Fruit fly (Drosophila melanogaster) whole organism, embryonic: ENCODE measurements around the gene br.

Experiments
- Atf-2 ChIP-seq: fragments of 200-800 bp; sonication (Bioruptor generic); optimal IDR thresholded peaks from 2 replicates; lab custom pipeline; 2016; ENCODE audit warnings: missing biosample characterization, missing genetic modification characterization
- B-H2 ChIP-seq: fragments of 200-800 bp; sonication (Bioruptor generic); optimal IDR thresholded peaks from 2 replicates; lab custom pipeline; 2018; ENCODE audit warnings: missing biosample characterization, mild to moderate bottlenecking, missing genetic modification characterization
- CG10462 ChIP-seq: fragments of 200-800 bp; sonication (Bioruptor generic); optimal IDR thresholded peaks from 2 replicates; lab custom pipeline; 2016; ENCODE audit warnings: missing biosample characterization, missing genetic modification characterization
- CG10565 ChIP-seq: fragments of 200-800 bp; sonication (Bioruptor generic); optimal IDR thresholded peaks from 3 replicates; lab custom pipeline; 2016; ENCODE audit warnings: missing biosample characterization, mild to moderate bottlenecking, missing genetic modification characterization
- CG10979 ChIP-seq: fragments of 200-800 bp; sonication (Bioruptor generic); optimal IDR thresholded peaks from 2 replicates; lab custom pipeline; 2018; ENCODE audit warnings: missing biosample characterization, mild to moderate bottlenecking, missing genetic modification characterization, moderate library complexity
- CG11560 ChIP-seq: fragments of 200-800 bp; sonication (Bioruptor generic); IDR thresholded peaks from 3 replicates; pipeline ENCODE4 v1.3.6; 2022; ENCODE audit warnings: missing biosample characterization, missing genetic modification characterization
- CG12769 ChIP-seq: fragments of 200-800 bp; sonication (Bioruptor generic); optimal IDR thresholded peaks from 2 replicates; lab custom pipeline; 2019; ENCODE audit warnings: missing biosample characterization, mild to moderate bottlenecking, missing genetic modification characterization, moderate library complexity
- CG13123 ChIP-seq: fragments of 200-800 bp; sonication (Bioruptor generic); optimal IDR thresholded peaks from 2 replicates; lab custom pipeline; 2016; ENCODE audit warnings: missing biosample characterization, missing genetic modification characterization
- CG16779 ChIP-seq: fragments of 200-800 bp; sonication (Bioruptor generic); IDR thresholded peaks from 2 replicates; pipeline ENCODE4 v1.3.6; 2022; ENCODE audit warnings: missing biosample characterization, missing genetic modification characterization
- CG17186 ChIP-seq: fragments of 200-800 bp; sonication (Bioruptor generic); optimal IDR thresholded peaks from 3 replicates; lab custom pipeline; 2017; ENCODE audit warnings: missing biosample characterization, missing genetic modification reagents, missing genetic modification characterization
- CG2116 ChIP-seq: fragments of 200-800 bp; sonication (Bioruptor generic); optimal IDR thresholded peaks from 3 replicates; lab custom pipeline; 2018; ENCODE audit warnings: missing biosample characterization, mild to moderate bottlenecking, missing genetic modification characterization
- CG2678 ChIP-seq: fragments of 200-800 bp; sonication (Bioruptor generic); optimal IDR thresholded peaks from 3 replicates; lab custom pipeline; 2019; ENCODE audit warnings: missing biosample characterization, mild to moderate bottlenecking, missing genetic modification characterization, moderate library complexity
- CG32532 ChIP-seq: fragments of 200-800 bp; sonication (Bioruptor generic); IDR thresholded peaks from 2 replicates; pipeline ENCODE4 v1.3.6; 2022; ENCODE audit warnings: missing biosample characterization, missing genetic modification characterization
- CG32772 ChIP-seq: fragments of 200-800 bp; sonication (Bioruptor generic); IDR thresholded peaks from 2 replicates; pipeline ENCODE4 v1.3.6; 2022; ENCODE audit warnings: missing biosample characterization, missing genetic modification characterization
- CG6683 ChIP-seq: fragments of 200-800 bp; sonication (Bioruptor generic); optimal IDR thresholded peaks from 2 replicates; lab custom pipeline; 2017; ENCODE audit warnings: missing biosample characterization, mild to moderate bottlenecking, missing genetic modification characterization, missing genetic modification reagents
- CG9932 ChIP-seq: fragments of 200-800 bp; sonication (Bioruptor generic); IDR thresholded peaks from 2 replicates; pipeline ENCODE4 v1.3.6; 2022; ENCODE audit warnings: missing biosample characterization, missing genetic modification characterization
- CkIIα-i1 ChIP-seq: fragments of 200-800 bp; sonication (Bioruptor generic); IDR thresholded peaks from 2 replicates; pipeline ENCODE4 v1.3.6; 2022; ENCODE audit warnings: missing biosample characterization, missing genetic modification characterization
- D19B ChIP-seq: fragments of 200-800 bp; sonication (Bioruptor generic); optimal IDR thresholded peaks from 2 replicates; lab custom pipeline; 2017; ENCODE audit warnings: missing biosample characterization, mild to moderate bottlenecking, missing genetic modification characterization
- Deaf1 ChIP-seq: fragments of 200-800 bp; optimal IDR thresholded peaks from 3 replicates; lab custom pipeline; 2019; ENCODE audit warnings: missing biosample characterization, mild to moderate bottlenecking, missing genetic modification characterization, moderate library complexity
- Dll ChIP-seq: fragments of 200-800 bp; sonication (Bioruptor generic); IDR thresholded peaks from 4 replicates; pipeline ENCODE4 v1.3.6; 2022; ENCODE audit warnings: missing biosample characterization, missing genetic modification characterization; ENCODE audit not compliant: partially characterized antibody
- Dref ChIP-seq: fragments of 200-800 bp; sonication (Bioruptor generic); IDR thresholded peaks from 2 replicates; pipeline ENCODE4 v1.3.6; 2022; ENCODE audit warnings: missing biosample characterization, missing genetic modification characterization
- Ets65A ChIP-seq: fragments of 200-800 bp; sonication (Bioruptor generic); peaks from one replicate; lab custom pipeline; 2016; ENCODE audit warnings: missing biosample characterization, missing genetic modification characterization
- H2.0 ChIP-seq: fragments of 200-800 bp; sonication (Bioruptor generic); IDR thresholded peaks from 2 replicates; pipeline ENCODE4 v1.3.6; 2022; ENCODE audit warnings: missing biosample characterization, missing genetic modification characterization
- HLH4C ChIP-seq: fragments of 200-800 bp; sonication (Bioruptor generic); IDR thresholded peaks from 3 replicates; pipeline ENCODE4 v1.3.6; 2022; ENCODE audit warnings: missing biosample characterization, missing genetic modification characterization; ENCODE audit not compliant: partially characterized antibody
- HLH54F ChIP-seq: fragments of 200-800 bp; sonication (Bioruptor generic); optimal IDR thresholded peaks from 3 replicates; lab custom pipeline; 2016; ENCODE audit warnings: missing biosample characterization, missing genetic modification characterization
- HmgD ChIP-seq: fragments of 200-800 bp; sonication (Bioruptor generic); optimal IDR thresholded peaks from 3 replicates; lab custom pipeline; 2016; ENCODE audit warnings: missing biosample characterization, missing genetic modification characterization
- Lpt ChIP-seq: fragments of >200 bp; optimal IDR thresholded peaks from 2 replicates; lab custom pipeline; 2018; ENCODE audit warnings: missing biosample characterization, missing genetic modification characterization
- MBD-R2 ChIP-seq: fragments of 200-800 bp; sonication (Bioruptor generic); IDR thresholded peaks from 2 replicates; pipeline ENCODE4 v1.3.6; 2022; ENCODE audit warnings: missing biosample characterization, missing genetic modification characterization
- Opbp ChIP-seq: fragments of 200-800 bp; sonication (Bioruptor generic); IDR thresholded peaks from 3 replicates; pipeline ENCODE4 v1.3.6; 2022; ENCODE audit warnings: missing biosample characterization, missing genetic modification characterization; ENCODE audit not compliant: partially characterized antibody
- Ptx1 ChIP-seq: fragments of 200-800 bp; sonication (Bioruptor generic); IDR thresholded peaks from 2 replicates; pipeline ENCODE4 v1.3.6; 2022; ENCODE audit warnings: missing biosample characterization, missing genetic modification characterization
- Rx ChIP-seq: fragments of 200-800 bp; sonication (Bioruptor generic); IDR thresholded peaks from 2 replicates; pipeline ENCODE4 v1.3.6; 2022; ENCODE audit warnings: missing biosample characterization, missing genetic modification characterization
- Spps ChIP-seq: fragments of 200-800 bp; sonication (Bioruptor generic); optimal IDR thresholded peaks from 2 replicates; lab custom pipeline; 2018; ENCODE audit warnings: missing biosample characterization, mild to moderate bottlenecking, missing genetic modification characterization
- Sry-δ ChIP-seq: fragments of 200-800 bp; sonication (Bioruptor generic); optimal IDR thresholded peaks from 2 replicates; lab custom pipeline; 2016; ENCODE audit warnings: missing biosample characterization, missing genetic modification characterization
- Stat92E ChIP-seq, 3 experiments: fragments of >200 bp in 2 of 3; fragments of 200-800 bp in 1 of 3; sonication (Bioruptor generic) in 1 of 3; optimal IDR thresholded peaks; 2 replicates each; lab custom pipeline; 2017 to 2019; ENCODE audit warnings: missing biosample characterization in 3 of 3, missing genetic modification characterization in 3 of 3, mild to moderate bottlenecking in 1 of 3, moderate library complexity in 1 of 3
- bcd ChIP-seq: fragments of 200-800 bp; sonication (Bioruptor generic); optimal IDR thresholded peaks from 2 replicates; lab custom pipeline; 2017; ENCODE audit warnings: missing biosample characterization, mild to moderate bottlenecking, missing genetic modification characterization
- btn ChIP-seq: fragments of 200-800 bp; sonication (Bioruptor generic); optimal IDR thresholded peaks from 2 replicates; lab custom pipeline; 2016; ENCODE audit warnings: missing biosample characterization, missing genetic modification characterization
- cad ChIP-seq: fragments of >200 bp; optimal IDR thresholded peaks from 2 replicates; lab custom pipeline; 2017; ENCODE audit warnings: missing biosample characterization, missing genetic modification characterization
- cg ChIP-seq: fragments of 200-800 bp; sonication (Bioruptor generic); optimal IDR thresholded peaks from 3 replicates; lab custom pipeline; 2019; ENCODE audit warnings: missing biosample characterization, mild to moderate bottlenecking, missing genetic modification characterization, moderate library complexity
- ci ChIP-seq: fragments of 200-800 bp; sonication (Bioruptor generic); IDR thresholded peaks from 3 replicates; pipeline ENCODE4 v1.3.6; 2022; ENCODE audit warnings: missing biosample characterization, missing genetic modification characterization
- crp ChIP-seq, 2 experiments: fragments of 200-800 bp; sonication (Bioruptor generic); optimal IDR thresholded peaks; 2 replicates in 1 of 2; 3 replicates in 1 of 2; lab custom pipeline; 2017; ENCODE audit warnings: missing biosample characterization in 2 of 2, missing genetic modification characterization in 2 of 2, mild to moderate bottlenecking in 1 of 2, moderate library complexity in 1 of 2
- en ChIP-seq: fragments of 200-800 bp; sonication (Bioruptor generic); optimal IDR thresholded peaks from 2 replicates; lab custom pipeline; 2016; ENCODE audit warnings: missing biosample characterization, missing genetic modification characterization
- ewg ChIP-seq: fragments of 200-800 bp; sonication (Bioruptor generic); optimal IDR thresholded peaks from 3 replicates; lab custom pipeline; 2017; ENCODE audit warnings: mild to moderate bottlenecking, missing biosample characterization, missing genetic modification reagents, missing genetic modification characterization
- gce ChIP-seq: fragments of 200-800 bp; sonication (Bioruptor generic); IDR thresholded peaks from 3 replicates; pipeline ENCODE4 v1.3.6; 2022; ENCODE audit warnings: missing biosample characterization, missing genetic modification characterization
- her ChIP-seq: fragments of 200-800 bp; sonication (Bioruptor generic); optimal IDR thresholded peaks from 2 replicates; lab custom pipeline; 2016; ENCODE audit warnings: missing biosample characterization, missing genetic modification characterization
- jumu ChIP-seq: fragments of 200-800 bp; sonication (Bioruptor generic); optimal IDR thresholded peaks from 3 replicates; lab custom pipeline; 2016; ENCODE audit warnings: missing biosample characterization, missing genetic modification characterization
- lola ChIP-seq, 3 experiments: fragments of >200 bp in 2 of 3; fragments of 200-800 bp in 1 of 3; sonication (Bioruptor generic) in 1 of 3; optimal IDR thresholded peaks; 2 replicates each; lab custom pipeline; 2017 to 2019; ENCODE audit warnings: missing biosample characterization in 3 of 3, missing genetic modification characterization in 3 of 3, mild to moderate bottlenecking in 1 of 3, moderate library complexity in 1 of 3
- maf-S ChIP-seq: fragments of 200-800 bp; sonication (Bioruptor generic); optimal IDR thresholded peaks from 2 replicates; lab custom pipeline; 2016; ENCODE audit warnings: missing biosample characterization, missing genetic modification characterization
- nmo ChIP-seq: fragments of 200-800 bp; sonication (Bioruptor generic); optimal IDR thresholded peaks from 2 replicates; lab custom pipeline; 2018; ENCODE audit warnings: missing biosample characterization, mild to moderate bottlenecking, missing genetic modification characterization, moderate library complexity
- sd ChIP-seq: fragments of 200-800 bp; sonication (Bioruptor generic); optimal IDR thresholded peaks from 3 replicates; lab custom pipeline; 2018; ENCODE audit warnings: missing biosample characterization, mild to moderate bottlenecking, missing genetic modification characterization, moderate library complexity
- vnd ChIP-seq: fragments of 200-800 bp; sonication (Bioruptor generic); IDR thresholded peaks from 3 replicates; pipeline ENCODE4 v1.3.6; 2022; ENCODE audit warnings: missing biosample characterization, missing genetic modification characterization; ENCODE audit not compliant: partially characterized antibody
- wek ChIP-seq: fragments of 200-800 bp; sonication (Bioruptor generic); optimal IDR thresholded peaks from 3 replicates; lab custom pipeline; 2018; ENCODE audit warnings: missing biosample characterization, mild to moderate bottlenecking, missing genetic modification characterization, moderate library complexity

Gene br

DNA sequence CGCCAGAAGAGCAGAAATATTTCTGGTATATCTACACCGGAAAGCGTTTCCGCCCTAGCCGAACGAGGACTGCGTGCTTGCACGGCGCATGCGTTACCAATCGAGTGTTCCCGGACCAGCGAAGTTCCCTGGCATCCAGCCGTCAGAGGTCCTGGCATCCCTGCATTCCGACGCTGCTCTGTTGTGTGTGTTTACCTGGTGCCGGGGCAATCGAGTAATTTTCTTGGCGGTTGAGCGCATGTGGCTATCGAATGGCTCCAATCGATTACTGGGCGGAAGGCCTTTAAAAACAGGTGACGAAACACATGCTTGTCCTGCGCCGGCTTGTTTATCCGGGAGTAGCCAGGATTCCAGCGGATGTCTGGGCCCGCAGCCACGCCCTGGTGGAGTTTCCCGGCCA is 117.6 kb downstream of the br start, which contains the start of gene CG32809 (continued):
- TF ChIP-seq maf-S = no peak
- TF ChIP-seq cad (GFP tag; lab: Kevin White, UChicago) = no peak
- no peak for TF ChIP-seq D19B (GFP tag; lab: Kevin White, UChicago)
- no peak for TF ChIP-seq ci (GFP tag; lab: Robert Waterston, UW)
- TF ChIP-seq sd (tag; lab: Kevin White, UChicago) = peak; percentile 60
- TF ChIP-seq CG10462 = no peak
- no peak for TF ChIP-seq CG2678
- TF ChIP-seq CG16779 = no peak
- TF ChIP-seq CG32772 (GFP tag; lab: Robert Waterston, UW) = no peak
- peak; percentile 25 for TF ChIP-seq Sry-δ (GFP tag; lab: Kevin White, UChicago)
- no peak for TF ChIP-seq Atf-2
- 0 out of 2 replicates have a peak, but pooled peaks have one; percentile 24 for TF ChIP-seq MBD-R2 (GFP tag; lab: Robert Waterston, UW)
- no peak for TF ChIP-seq cg (GFP tag; lab: Kevin White, UChicago)
- no peak for TF ChIP-seq CG9932
- no peak for TF ChIP-seq CG10565 (GFP tag; lab: Kevin White, UChicago)
- no peak for TF ChIP-seq lola (GFP tag; optimal IDR thresholded peaks at IDR 0.05; lab: Kevin White, UChicago)
- no peak for TF ChIP-seq wek (GFP tag; lab: Kevin White, UChicago)
- no peak for TF ChIP-seq CG13123 (GFP tag; lab: Kevin White, UChicago)
- TF ChIP-seq her (GFP tag; lab: Kevin White, UChicago) = no peak
- no peak for TF ChIP-seq gce (GFP tag; lab: Robert Waterston, UW)
- peak in 1 of 2 experiments; percentile 49 for TF ChIP-seq crp (GFP tag; optimal IDR thresholded peaks at IDR 0.05; lab: Kevin White, UChicago)
- peak; percentile 11 for TF ChIP-seq CG17186 (GFP tag; lab: Kevin White, UChicago)
- TF ChIP-seq H2.0 (GFP tag; lab: Robert Waterston, UW) = no peak
- 0 out of 4 replicates have a peak, but pooled peaks have one; percentile 14 for TF ChIP-seq Dll (GFP tag; lab: Robert Waterston, UW)
- no peak for TF ChIP-seq HLH54F (GFP tag; lab: Kevin White, UChicago)
- peak; percentile 96 for TF ChIP-seq CG11560 (tag; lab: Robert Waterston, UW)
- no peak for TF ChIP-seq CG32532
- TF ChIP-seq Dref = peak; percentile 65
- TF ChIP-seq nmo (GFP tag; lab: Kevin White, UChicago) = peak; percentile 15
- peak; percentile 41 for TF ChIP-seq Deaf1 (tag; lab: Kevin White, UChicago)
- no peak for TF ChIP-seq bcd (GFP tag; lab: Kevin White, UChicago)
- no peak for TF ChIP-seq jumu (GFP tag; lab: Kevin White, UChicago)
- peak; percentile 23; the same call in 1 of the 3 replicates for TF ChIP-seq HLH4C (GFP tag; lab: Robert Waterston, UW)
- no peak for TF ChIP-seq btn (GFP tag; lab: Kevin White, UChicago)
- peak; percentile 37 for TF ChIP-seq Ets65A (GFP tag; lab: Kevin White, UChicago)
- TF ChIP-seq CkIIα-i1 = no peak
- TF ChIP-seq Spps (tag; lab: Kevin White, UChicago) = no peak
- TF ChIP-seq B-H2 = no peak
- peak; percentile 65 for TF ChIP-seq CG2116 (GFP tag; lab: Kevin White, UChicago)
- TF ChIP-seq Stat92E (GFP tag; optimal IDR thresholded peaks at IDR 0.05; lab: Kevin White, UChicago) = no peak
- TF ChIP-seq Rx (GFP tag; lab: Robert Waterston, UW) = no peak
- TF ChIP-seq vnd (GFP tag; lab: Robert Waterston, UW) = no peak
- TF ChIP-seq HmgD (GFP tag; lab: Kevin White, UChicago) = no peak
- TF ChIP-seq ewg (GFP tag; lab: Kevin White, UChicago) = peak; percentile 98
- no peak for TF ChIP-seq CG6683
- no peak for TF ChIP-seq Ptx1 (GFP tag; lab: Robert Waterston, UW)
- no peak for TF ChIP-seq CG12769 (tag; lab: Kevin White, UChicago)
- TF ChIP-seq Lpt (GFP tag; lab: Kevin White, UChicago) = no peak
- no peak for TF ChIP-seq en (GFP tag; lab: Kevin White, UChicago)
- TF ChIP-seq Opbp (GFP tag; lab: Robert Waterston, UW) = 0 out of 3 replicates have a peak, but pooled peaks have one; percentile 28
- TF ChIP-seq CG10979 (tag; lab: Kevin White, UChicago) = no peak
